Worm (Caenorhabditis elegans) whole organism, young adult: Measurements from ENCODE around the gene C49F8.14.
A peak's percentile ranks its signal among the peaks of the same experiment; 100 is the strongest.

Experiments
- B0261.1 ChIP-seq: sonication (generic microtip); optimal IDR thresholded peaks from 2 replicates; lab custom pipeline; 2016; ENCODE audit warnings: mild to moderate bottlenecking, missing genetic modification characterization, moderate library complexity, missing compliant biosample characterization
- D2030.7 ChIP-seq: fragments of 200-800 bp; sonication (Bioruptor generic); IDR thresholded peaks from 2 replicates; pipeline ENCODE4 v1.3.6; 2022; ENCODE audit warnings: missing genetic modification reagents, missing genetic modification characterization, missing compliant biosample characterization
- F23B12.7 ChIP-seq: sonication (generic microtip); optimal IDR thresholded peaks from 2 replicates; lab custom pipeline; 2017; ENCODE audit warnings: missing genetic modification characterization, mild to moderate bottlenecking, missing compliant biosample characterization, antibody characterized with exemption, moderate library complexity; ENCODE audit not compliant: insufficient read depth
- T07F8.4 ChIP-seq: sonication (generic microtip); optimal IDR thresholded peaks from 2 replicates; lab custom pipeline; 2016; ENCODE audit warnings: mild to moderate bottlenecking, missing genetic modification characterization, moderate library complexity, missing compliant biosample characterization
- ZK185.1 ChIP-seq: sonication (generic microtip); optimal IDR thresholded peaks from 2 replicates; lab custom pipeline; 2016; ENCODE audit warnings: mild to moderate bottlenecking, missing genetic modification characterization, missing compliant biosample characterization; ENCODE audit not compliant: poor library complexity, severe bottlenecking
- ama-1 ChIP-seq, 3 experiments: fragments of 150-350 bp in 1 of 3; sonication (generic microtip) in 2 of 3; optimal IDR thresholded peaks; 2 replicates each; lab custom pipeline; 2014 to 2018; ENCODE audit warnings: missing biosample characterization in 2 of 3, missing genetic modification characterization in 2 of 3, missing genetic modification reagents in 2 of 3
- aptf-2 ChIP-seq: fragments of 200-800 bp; sonication (Bioruptor generic); conservative IDR thresholded peaks from 2 replicates; pipeline ENCODE4 v1.3.6; 2022; ENCODE audit warnings: missing genetic modification reagents, missing genetic modification characterization, missing compliant biosample characterization
- attf-3 ChIP-seq: fragments of 200-800 bp; sonication (Bioruptor generic); conservative IDR thresholded peaks from 2 replicates; pipeline ENCODE4 v1.3.6; 2022; ENCODE audit warnings: missing genetic modification reagents, missing genetic modification characterization, missing compliant biosample characterization
- ceh-100 ChIP-seq: fragments of 200-800 bp; sonication (Bioruptor generic); IDR thresholded peaks from 2 replicates; pipeline ENCODE4 v1.3.6; 2022; ENCODE audit warnings: missing genetic modification reagents, missing genetic modification characterization, missing compliant biosample characterization
- ceh-40 ChIP-seq: fragments of 200-800 bp; sonication (Bioruptor generic); IDR thresholded peaks from 2 replicates; pipeline ENCODE4 v1.3.6; 2022; ENCODE audit warnings: missing genetic modification characterization, missing compliant biosample characterization
- ceh-79 ChIP-seq: sonication (generic microtip); optimal IDR thresholded peaks from 2 replicates; lab custom pipeline; 2017; ENCODE audit warnings: mild to moderate bottlenecking, missing genetic modification characterization, missing compliant biosample characterization
- chd-7 ChIP-seq: sonication (generic microtip); optimal IDR thresholded peaks from 2 replicates; lab custom pipeline; 2016; ENCODE audit warnings: mild to moderate bottlenecking, missing genetic modification characterization, moderate library complexity, missing compliant biosample characterization
- die-1 ChIP-seq: sonication (generic microtip); optimal IDR thresholded peaks from 2 replicates; lab custom pipeline; 2016; ENCODE audit warnings: missing genotype, mild to moderate bottlenecking, missing genetic modification characterization, missing compliant biosample characterization
- dpff-1 ChIP-seq: sonication (generic microtip); optimal IDR thresholded peaks from 2 replicates; lab custom pipeline; 2017; ENCODE audit warnings: mild to moderate bottlenecking, missing genetic modification characterization, missing compliant biosample characterization
- efl-1 ChIP-seq: fragments of 150-350 bp; optimal IDR thresholded peaks from 2 replicates; lab custom pipeline; 2014; ENCODE audit warnings: missing biosample characterization, missing genetic modification reagents, missing genetic modification characterization
- egl-44 ChIP-seq: fragments of 200-800 bp; sonication (Bioruptor generic); IDR thresholded peaks from 2 replicates; pipeline ENCODE4 v1.3.6; 2022; ENCODE audit warnings: missing genetic modification reagents, missing genetic modification characterization, missing compliant biosample characterization
- egrh-3 ChIP-seq: fragments of 200-800 bp; sonication (Bioruptor generic); IDR thresholded peaks from 2 replicates; pipeline ENCODE4 v1.3.6; 2022; ENCODE audit warnings: missing genetic modification reagents, missing genetic modification characterization, missing compliant biosample characterization
- ekl-4 ChIP-seq: fragments of 200-800 bp; sonication (Bioruptor generic); IDR thresholded peaks from 2 replicates; pipeline ENCODE4 v1.3.6; 2022; ENCODE audit warnings: missing genetic modification reagents, missing genetic modification characterization, missing compliant biosample characterization
- him-1 ChIP-seq: sonication (generic microtip); optimal IDR thresholded peaks from 2 replicates; lab custom pipeline; 2016; ENCODE audit warnings: missing genotype, missing genetic modification reagents, missing genetic modification characterization, missing compliant biosample characterization
- hmg-1.2 ChIP-seq: fragments of 200-800 bp; sonication (Bioruptor generic); IDR thresholded peaks from 2 replicates; pipeline ENCODE4 v1.3.6; 2022; ENCODE audit warnings: missing genetic modification reagents, missing genetic modification characterization, missing compliant biosample characterization
- hrde-1 ChIP-seq: sonication (generic microtip); optimal IDR thresholded peaks from 2 replicates; lab custom pipeline; 2016; ENCODE audit warnings: missing genetic modification characterization, mild to moderate bottlenecking, missing compliant biosample characterization, moderate library complexity, missing genotype, missing genetic modification reagents, borderline replicate concordance
- let-607 ChIP-seq, 2 experiments: fragments of 200-800 bp in 1 of 2; sonication (Bioruptor generic) in 1 of 2; sonication (generic microtip) in 1 of 2; optimal IDR thresholded peaks; 2 replicates each; lab custom pipeline; 2016 to 2018; ENCODE audit warnings: mild to moderate bottlenecking in 2 of 2, missing compliant biosample characterization in 2 of 2, missing genetic modification characterization in 2 of 2, moderate library complexity in 2 of 2, missing genotype in 1 of 2
- lin-26 ChIP-seq: fragments of 200-800 bp; sonication (Bioruptor generic); IDR thresholded peaks from 2 replicates; pipeline ENCODE4 v1.3.6; 2022; ENCODE audit warnings: missing genetic modification reagents, missing genetic modification characterization, missing compliant biosample characterization
- lin-35 ChIP-seq, 3 experiments: fragments of 150-350 bp in 2 of 3; sonication (generic microtip) in 1 of 3; optimal IDR thresholded peaks; 2 replicates each; lab custom pipeline; 2014 to 2018; ENCODE audit warnings: missing biosample characterization in 3 of 3, missing genetic modification characterization in 3 of 3, missing genetic modification reagents in 3 of 3
- lin-40 ChIP-seq: sonication (generic microtip); optimal IDR thresholded peaks from 2 replicates; lab custom pipeline; 2016; ENCODE audit warnings: missing genetic modification characterization, mild to moderate bottlenecking, missing compliant biosample characterization, missing genotype, missing genetic modification reagents
- lir-1 ChIP-seq: fragments of 200-800 bp; sonication (Bioruptor generic); conservative IDR thresholded peaks from 2 replicates; pipeline ENCODE4 v1.3.6; 2022; ENCODE audit warnings: missing genetic modification reagents, missing genetic modification characterization, missing compliant biosample characterization
- madf-10 ChIP-seq: sonication (generic microtip); optimal IDR thresholded peaks from 2 replicates; lab custom pipeline; 2016; ENCODE audit warnings: mild to moderate bottlenecking, missing genetic modification characterization, missing compliant biosample characterization
- mxl-1 ChIP-seq: sonication (generic microtip); optimal IDR thresholded peaks from 2 replicates; lab custom pipeline; 2016; ENCODE audit warnings: missing genetic modification characterization, missing compliant biosample characterization
- nfya-1 ChIP-seq: sonication (generic microtip); optimal IDR thresholded peaks from 2 replicates; lab custom pipeline; 2017; ENCODE audit warnings: antibody characterized with exemption, missing compliant biosample characterization, missing genetic modification characterization, borderline replicate concordance; ENCODE audit not compliant: insufficient read depth
- nfyb-1 ChIP-seq: fragments of 200-800 bp; sonication (Bioruptor generic); IDR thresholded peaks from 2 replicates; pipeline ENCODE4 v1.3.6; 2022; ENCODE audit warnings: missing genetic modification reagents, missing genetic modification characterization, missing compliant biosample characterization
- nhr-80 ChIP-seq: sonication (generic microtip); optimal IDR thresholded peaks from 2 replicates; lab custom pipeline; 2016; ENCODE audit warnings: missing genetic modification characterization, missing compliant biosample characterization
- nhr-90 ChIP-seq: sonication (generic microtip); optimal IDR thresholded peaks from 2 replicates; lab custom pipeline; 2016; ENCODE audit warnings: missing genotype, mild to moderate bottlenecking, missing genetic modification characterization, missing compliant biosample characterization
- rcor-1 ChIP-seq: fragments of 200-800 bp; sonication (Bioruptor generic); IDR thresholded peaks from 2 replicates; pipeline ENCODE4 v1.3.6; 2022; ENCODE audit warnings: missing genetic modification reagents, missing genetic modification characterization, missing compliant biosample characterization
- rec-8 ChIP-seq, 2 experiments: sonication (generic microtip); optimal IDR thresholded peaks; 2 replicates each; lab custom pipeline; 2016; ENCODE audit warnings: mild to moderate bottlenecking in 2 of 2, missing genetic modification characterization in 2 of 2, missing genetic modification reagents in 2 of 2, missing genotype in 2 of 2, missing biosample characterization in 1 of 2, missing compliant biosample characterization in 1 of 2, moderate library complexity in 1 of 2
- rpc-1 ChIP-seq, 2 experiments: fragments of 150-350 bp in 1 of 2; sonication (generic microtip) in 1 of 2; optimal IDR thresholded peaks; 2 replicates each; lab custom pipeline; 2014 to 2018; ENCODE audit warnings: missing biosample characterization in 1 of 2, missing genetic modification characterization in 1 of 2, missing genetic modification reagents in 1 of 2, missing genotype in 1 of 2
- snpc-1.1 ChIP-seq: sonication (generic microtip); optimal IDR thresholded peaks from 2 replicates; lab custom pipeline; 2017; ENCODE audit warnings: missing genetic modification characterization, mild to moderate bottlenecking, missing compliant biosample characterization, antibody characterized with exemption, moderate library complexity, missing genotype, missing genetic modification reagents; ENCODE audit not compliant: insufficient read depth
- snpc-1.3 ChIP-seq: sonication (generic microtip); optimal IDR thresholded peaks from 2 replicates; lab custom pipeline; 2017; ENCODE audit warnings: missing genetic modification characterization, mild to moderate bottlenecking, missing compliant biosample characterization, antibody characterized with exemption, moderate library complexity, missing genotype, missing genetic modification reagents; ENCODE audit not compliant: insufficient read depth
- snpc-3.4 ChIP-seq: sonication (generic microtip); optimal IDR thresholded peaks from 2 replicates; lab custom pipeline; 2017; ENCODE audit warnings: missing genetic modification characterization, mild to moderate bottlenecking, missing compliant biosample characterization, antibody characterized with exemption, moderate library complexity, missing genotype, missing genetic modification reagents
- snpc-4 ChIP-seq, 5 experiments: fragments of 150-350 bp in 1 of 5; sonication (generic microtip) in 4 of 5; optimal IDR thresholded peaks; 2 replicates each; lab custom pipeline; 2014 to 2018; ENCODE audit warnings: missing genetic modification characterization in 5 of 5, missing biosample characterization in 3 of 5, antibody characterized with exemption in 2 of 5, mild to moderate bottlenecking in 2 of 5, missing compliant biosample characterization in 2 of 5, missing genotype in 2 of 5, moderate library complexity in 2 of 5, missing genetic modification reagents in 1 of 5
- somi-1 ChIP-seq: fragments of 200-800 bp; sonication (Bioruptor generic); optimal IDR thresholded peaks from 2 replicates; lab custom pipeline; 2018; ENCODE audit warnings: mild to moderate bottlenecking, missing genetic modification characterization, missing compliant biosample characterization
- tbp1 ChIP-seq: fragments of 200-800 bp; sonication (Bioruptor generic); optimal IDR thresholded peaks from 2 replicates; lab custom pipeline; 2018; ENCODE audit warnings: mild to moderate bottlenecking, missing genetic modification characterization, missing compliant biosample characterization
- unc-130 ChIP-seq: sonication (generic microtip); optimal IDR thresholded peaks from 2 replicates; lab custom pipeline; 2016; ENCODE audit warnings: missing genetic modification reagents, missing genetic modification characterization, missing compliant biosample characterization
- zim-3 ChIP-seq: sonication (generic microtip); optimal IDR thresholded peaks from 2 replicates; lab custom pipeline; 2017; ENCODE audit warnings: mild to moderate bottlenecking, missing genetic modification characterization, moderate library complexity, missing compliant biosample characterization
- ztf-18 ChIP-seq: sonication (generic microtip); optimal IDR thresholded peaks from 2 replicates; lab custom pipeline; 2016; ENCODE audit warnings: missing genotype, mild to moderate bottlenecking, missing genetic modification characterization, missing compliant biosample characterization

Gene C49F8.14

ce11 chrX:13414974-13415373 lies 38.2 kb upstream of the C49F8.14 start:
- TF ChIP-seq chd-7 (tag; lab: Kevin White, UChicago), result peak; percentile 55
- TF ChIP-seq lin-35 (GFP tag; optimal IDR thresholded peaks at IDR 0.05; lab: Kevin White, UChicago), result peak in 1 of 3 experiments; percentile 20
- TF ChIP-seq ekl-4 (GFP tag; lab: Robert Waterston, UW), result peak; percentile 37; the same call in 1 of the 2 replicates
- peak; percentile 50 for TF ChIP-seq D2030.7 (GFP tag; lab: Robert Waterston, UW)
- peak; percentile 17 for TF ChIP-seq zim-3 (tag; lab: Kevin White, UChicago)
- TF ChIP-seq dpff-1, result no peak
- peak; percentile 75 for TF ChIP-seq snpc-4 (GFP tag; optimal IDR thresholded peaks at IDR 0.05; lab: Kevin White, UChicago)
- TF ChIP-seq snpc-4 (tag; optimal IDR thresholded peaks at IDR 0.05; lab: Kevin White, UChicago), result peak in 3 of 4 experiments; percentile 3 to 82 (median 72)
- TF ChIP-seq rcor-1 (GFP tag; lab: Robert Waterston, UW), result peak; percentile 36; the same call in 1 of the 2 replicates
- TF ChIP-seq snpc-3.4 (tag; lab: Kevin White, UChicago), result peak; percentile 49
- TF ChIP-seq lir-1 (GFP tag; lab: Robert Waterston, UW), result no peak
- TF ChIP-seq madf-10, result peak; percentile 44
- peak; percentile 77 for TF ChIP-seq B0261.1
- peak; percentile 8 for TF ChIP-seq nhr-80 (tag; lab: Kevin White, UChicago)
- TF ChIP-seq hrde-1 (tag; lab: Kevin White, UChicago), result peak; percentile 22
- TF ChIP-seq snpc-1.3 (tag; lab: Kevin White, UChicago), result peak; percentile 39
- TF ChIP-seq ceh-79 (tag; lab: Kevin White, UChicago), result peak; percentile 13
- 0 out of 2 replicates have a peak, but pooled peaks have one; percentile 61 for TF ChIP-seq ceh-40
- peak; percentile 12 for TF ChIP-seq T07F8.4 (tag; lab: Kevin White, UChicago)
- TF ChIP-seq somi-1, result peak; percentile 23
- no peak for TF ChIP-seq aptf-2
- peak; percentile 44; the same call in 1 of the 2 replicates for TF ChIP-seq nfyb-1
- peak; percentile 26 to 48 for TF ChIP-seq rec-8 (tag; optimal IDR thresholded peaks at IDR 0.05; lab: Kevin White, UChicago)
- peak; percentile 55 for TF ChIP-seq hmg-1.2
- peak; percentile 40 for TF ChIP-seq ztf-18
- peak; percentile 17 for TF ChIP-seq snpc-1.1 (tag; lab: Kevin White, UChicago)
- TF ChIP-seq let-607 (tag; optimal IDR thresholded peaks at IDR 0.05; lab: Kevin White, UChicago), result peak in 1 of 2 experiments; percentile 12
- TF ChIP-seq mxl-1, result peak; percentile 33
- TF ChIP-seq unc-130 (GFP tag; lab: Kevin White, UChicago), result no peak
- peak; percentile 64 for TF ChIP-seq F23B12.7 (tag; lab: Kevin White, UChicago)
- peak; percentile 85 for TF ChIP-seq him-1 (tag; lab: Kevin White, UChicago)
- TF ChIP-seq tbp1 (GFP tag; lab: Kevin White, UChicago), result peak; percentile 93
- peak; percentile 69 for TF ChIP-seq lin-26 (GFP tag; lab: Robert Waterston, UW)
- peak; percentile 69 for TF ChIP-seq rpc-1 (optimal IDR thresholded peaks at IDR 0.05; lab: Kevin White, UChicago)
- TF ChIP-seq rpc-1 (tag; optimal IDR thresholded peaks at IDR 0.05; lab: Kevin White, UChicago), result peak; percentile 79
- no peak for TF ChIP-seq ama-1 (optimal IDR thresholded peaks at IDR 0.05; lab: Kevin White, UChicago)
- peak in 1 of 2 experiments; percentile 58 for TF ChIP-seq ama-1 (GFP tag; optimal IDR thresholded peaks at IDR 0.05; lab: Kevin White, UChicago)
- TF ChIP-seq ceh-100 (GFP tag; lab: Robert Waterston, UW), result no peak
- TF ChIP-seq efl-1 (GFP tag; lab: Kevin White, UChicago), result no peak
- TF ChIP-seq attf-3, result no peak
- peak; percentile 31 for TF ChIP-seq ZK185.1 (tag; lab: Kevin White, UChicago)
- TF ChIP-seq nfya-1 (tag; lab: Kevin White, UChicago), result no peak
- peak; percentile 78 for TF ChIP-seq nhr-90 (tag; lab: Kevin White, UChicago)
- peak; percentile 65 for TF ChIP-seq die-1 (tag; lab: Kevin White, UChicago)
- peak; percentile 43 for TF ChIP-seq lin-40
- peak; percentile 50; the same call in 1 of the 2 replicates for TF ChIP-seq egl-44 (GFP tag; lab: Robert Waterston, UW)
- TF ChIP-seq egrh-3 (GFP tag; lab: Robert Waterston, UW), result no peak
